Fruit fly (Drosophila melanogaster) whole organism, embryonic: ENCODE results near the gene CG31551.

Source experiments
- CG1024 ChIP-seq: fragments of 200-800 bp; sonication (Bioruptor generic); IDR thresholded peaks from 2 replicates; pipeline ENCODE4 v1.3.6; 2022; ENCODE audit warnings: missing biosample characterization, missing genetic modification characterization
- CG10321 ChIP-seq: fragments of 200-800 bp; sonication (Bioruptor generic); IDR thresholded peaks from 2 replicates; pipeline ENCODE4 v1.3.6; 2022; ENCODE audit warnings: missing biosample characterization, missing genetic modification characterization
- CG11247 ChIP-seq: fragments of 200-800 bp; sonication (Bioruptor generic); IDR thresholded peaks from 2 replicates; pipeline ENCODE4 v1.3.6; 2022; ENCODE audit warnings: missing biosample characterization, missing genetic modification characterization
- CG12659 ChIP-seq: fragments of 200-800 bp; sonication (Bioruptor generic); optimal IDR thresholded peaks from 3 replicates; lab custom pipeline; 2017; ENCODE audit warnings: mild to moderate bottlenecking, missing biosample characterization, missing genetic modification reagents, missing genetic modification characterization
- CG13424 ChIP-seq: fragments of 200-800 bp; sonication (Bioruptor generic); optimal IDR thresholded peaks from 2 replicates; lab custom pipeline; 2019; ENCODE audit warnings: missing biosample characterization, mild to moderate bottlenecking, missing genetic modification characterization, moderate library complexity
- CG13894 ChIP-seq: fragments of 200-800 bp; sonication (Bioruptor generic); optimal IDR thresholded peaks from 3 replicates; lab custom pipeline; 2018; ENCODE audit warnings: missing biosample characterization, mild to moderate bottlenecking, missing genetic modification characterization, moderate library complexity
- CG14860 ChIP-seq: fragments of 200-800 bp; sonication (Bioruptor generic); IDR thresholded peaks from 3 replicates; pipeline ENCODE4 v1.3.6; 2022; ENCODE audit warnings: missing biosample characterization, missing genetic modification characterization; ENCODE audit not compliant: partially characterized antibody
- CG17612 ChIP-seq: fragments of 200-800 bp; sonication (Bioruptor generic); IDR thresholded peaks from 2 replicates; pipeline ENCODE4 v1.3.6; 2022; ENCODE audit warnings: missing biosample characterization, missing genetic modification characterization
- CG1792 ChIP-seq: fragments of 200-800 bp; sonication (Bioruptor generic); optimal IDR thresholded peaks from 2 replicates; lab custom pipeline; 2016; ENCODE audit warnings: missing biosample characterization, missing genetic modification characterization
- CG5180 ChIP-seq: fragments of 200-800 bp; sonication (Bioruptor generic); optimal IDR thresholded peaks from 3 replicates; lab custom pipeline; 2017; ENCODE audit warnings: missing biosample characterization, missing genetic modification characterization, mild to moderate bottlenecking, moderate library complexity, missing genetic modification reagents
- CG6654 ChIP-seq: fragments of 200-800 bp; sonication (Bioruptor generic); optimal IDR thresholded peaks from 2 replicates; lab custom pipeline; 2017; ENCODE audit warnings: missing biosample characterization, mild to moderate bottlenecking, missing genetic modification characterization
- CG6683 ChIP-seq: fragments of 200-800 bp; sonication (Bioruptor generic); optimal IDR thresholded peaks from 2 replicates; lab custom pipeline; 2017; ENCODE audit warnings: missing biosample characterization, mild to moderate bottlenecking, missing genetic modification characterization, missing genetic modification reagents
- CG7745 ChIP-seq: fragments of 200-800 bp; sonication (Bioruptor generic); optimal IDR thresholded peaks from 2 replicates; lab custom pipeline; 2018; ENCODE audit warnings: missing biosample characterization, mild to moderate bottlenecking, missing genetic modification characterization, moderate library complexity
- CG7839 ChIP-seq: fragments of 200-800 bp; sonication (Bioruptor generic); optimal IDR thresholded peaks from 3 replicates; lab custom pipeline; 2018; ENCODE audit warnings: missing biosample characterization, mild to moderate bottlenecking, missing genetic modification characterization, moderate library complexity
- CG8281 ChIP-seq: fragments of 200-800 bp; sonication (Bioruptor generic); optimal IDR thresholded peaks from 2 replicates; lab custom pipeline; 2018; ENCODE audit warnings: missing biosample characterization, mild to moderate bottlenecking, missing genetic modification characterization, moderate library complexity
- CG8290 ChIP-seq, 3 experiments: fragments of 200-800 bp; sonication (Bioruptor generic); optimal IDR thresholded peaks; 2 replicates each; lab custom pipeline; 2016 to 2019; ENCODE audit warnings: missing biosample characterization in 3 of 3, missing genetic modification characterization in 3 of 3, mild to moderate bottlenecking in 2 of 3, moderate library complexity in 1 of 3
- CG8359 ChIP-seq: fragments of 200-800 bp; sonication (Bioruptor generic); optimal IDR thresholded peaks from 2 replicates; lab custom pipeline; 2017; ENCODE audit warnings: missing biosample characterization, mild to moderate bottlenecking, missing genetic modification characterization, borderline replicate concordance
- CG9876 ChIP-seq: fragments of 200-800 bp; sonication (Bioruptor generic); optimal IDR thresholded peaks from 2 replicates; lab custom pipeline; 2016; ENCODE audit warnings: missing biosample characterization, missing genetic modification characterization
- Deaf1 ChIP-seq: fragments of 200-800 bp; optimal IDR thresholded peaks from 3 replicates; lab custom pipeline; 2019; ENCODE audit warnings: missing biosample characterization, mild to moderate bottlenecking, missing genetic modification characterization, moderate library complexity
- Dfd ChIP-seq, 2 experiments: fragments of >200 bp; optimal IDR thresholded peaks; 2 replicates each; lab custom pipeline; 2017; ENCODE audit warnings: missing biosample characterization in 2 of 2, missing genetic modification characterization in 2 of 2
- Dp ChIP-seq: fragments of 200-800 bp; sonication (Bioruptor generic); optimal IDR thresholded peaks from 2 replicates; lab custom pipeline; 2018; ENCODE audit warnings: missing biosample characterization, mild to moderate bottlenecking, missing genetic modification characterization, moderate library complexity
- Hmx ChIP-seq: fragments of 200-800 bp; sonication (Bioruptor generic); optimal IDR thresholded peaks from 2 replicates; lab custom pipeline; 2016; ENCODE audit warnings: missing biosample characterization, missing genetic modification characterization
- MTF-1 ChIP-seq: fragments of 200-800 bp; sonication (Bioruptor generic); optimal IDR thresholded peaks from 2 replicates; lab custom pipeline; 2018; ENCODE audit warnings: missing biosample characterization, mild to moderate bottlenecking, missing genetic modification characterization, borderline replicate concordance
- Max ChIP-seq: fragments of 200-800 bp; sonication (Bioruptor generic); optimal IDR thresholded peaks from 2 replicates; lab custom pipeline; 2016; ENCODE audit warnings: missing biosample characterization, mild to moderate bottlenecking, missing genetic modification characterization
- NC2α ChIP-seq: fragments of 200-800 bp; sonication (Bioruptor generic); optimal IDR thresholded peaks from 2 replicates; lab custom pipeline; 2016; ENCODE audit warnings: missing biosample characterization, missing genetic modification characterization
- Nf-YA ChIP-seq: fragments of 200-800 bp; sonication (Bioruptor generic); IDR thresholded peaks from 2 replicates; pipeline ENCODE4 v1.3.6; 2022; ENCODE audit warnings: missing biosample characterization, missing genetic modification characterization
- PHDP ChIP-seq: fragments of 200-800 bp; sonication (Bioruptor generic); optimal IDR thresholded peaks from 3 replicates; lab custom pipeline; 2018; ENCODE audit warnings: missing biosample characterization, mild to moderate bottlenecking, missing genetic modification characterization, moderate library complexity
- Sox100B ChIP-seq: fragments of 200-800 bp; sonication (Bioruptor generic); optimal IDR thresholded peaks from 3 replicates; lab custom pipeline; 2018; ENCODE audit warnings: missing biosample characterization, mild to moderate bottlenecking, missing genetic modification characterization
- Ssrp ChIP-seq: fragments of 200-800 bp; sonication (Bioruptor generic); optimal IDR thresholded peaks from 2 replicates; lab custom pipeline; 2018; ENCODE audit warnings: missing biosample characterization, mild to moderate bottlenecking, missing genetic modification characterization, moderate library complexity
- Stat92E ChIP-seq, 3 experiments: fragments of >200 bp in 2 of 3; fragments of 200-800 bp in 1 of 3; sonication (Bioruptor generic) in 1 of 3; optimal IDR thresholded peaks; 2 replicates each; lab custom pipeline; 2017 to 2019; ENCODE audit warnings: missing biosample characterization in 3 of 3, missing genetic modification characterization in 3 of 3, mild to moderate bottlenecking in 1 of 3, moderate library complexity in 1 of 3
- Usf ChIP-seq: fragments of 200-800 bp; sonication (Bioruptor generic); optimal IDR thresholded peaks from 2 replicates; lab custom pipeline; 2017; ENCODE audit warnings: missing genotype, missing biosample characterization, missing genetic modification characterization
- Vsx1 ChIP-seq: fragments of 200-800 bp; sonication (Bioruptor generic); optimal IDR thresholded peaks from 2 replicates; lab custom pipeline; 2017; ENCODE audit warnings: missing biosample characterization, mild to moderate bottlenecking, missing genetic modification characterization, missing genetic modification reagents
- bcd ChIP-seq: fragments of 200-800 bp; sonication (Bioruptor generic); optimal IDR thresholded peaks from 2 replicates; lab custom pipeline; 2017; ENCODE audit warnings: missing biosample characterization, mild to moderate bottlenecking, missing genetic modification characterization
- btn ChIP-seq: fragments of 200-800 bp; sonication (Bioruptor generic); optimal IDR thresholded peaks from 2 replicates; lab custom pipeline; 2016; ENCODE audit warnings: missing biosample characterization, missing genetic modification characterization
- chinmo ChIP-seq: fragments of 200-800 bp; sonication (Bioruptor generic); IDR thresholded peaks from 4 replicates; pipeline ENCODE4 v1.3.6; 2022; ENCODE audit warnings: missing biosample characterization, missing genetic modification characterization; ENCODE audit not compliant: partially characterized antibody
- crp ChIP-seq, 2 experiments: fragments of 200-800 bp; sonication (Bioruptor generic); optimal IDR thresholded peaks; 2 replicates in 1 of 2; 3 replicates in 1 of 2; lab custom pipeline; 2017; ENCODE audit warnings: missing biosample characterization in 2 of 2, missing genetic modification characterization in 2 of 2, mild to moderate bottlenecking in 1 of 2, moderate library complexity in 1 of 2
- dimm ChIP-seq: fragments of 200-800 bp; sonication (Bioruptor generic); IDR thresholded peaks from 2 replicates; pipeline ENCODE4 v1.3.6; 2022; ENCODE audit warnings: missing biosample characterization, missing genetic modification characterization
- eyg ChIP-seq: fragments of 200-800 bp; sonication (Bioruptor generic); optimal IDR thresholded peaks from 3 replicates; lab custom pipeline; 2016; ENCODE audit warnings: missing biosample characterization, missing genetic modification characterization
- gsb-n ChIP-seq: fragments of 200-800 bp; sonication (Bioruptor generic); optimal IDR thresholded peaks from 3 replicates; lab custom pipeline; 2018; ENCODE audit warnings: missing biosample characterization, mild to moderate bottlenecking, missing genetic modification characterization
- hbn ChIP-seq: fragments of 200-800 bp; sonication (Bioruptor generic); IDR thresholded peaks from 2 replicates; pipeline ENCODE4 v1.3.6; 2022; ENCODE audit warnings: missing biosample characterization, missing genetic modification characterization; ENCODE audit not compliant: partially characterized antibody
- jigr1 ChIP-seq: fragments of 200-800 bp; sonication (Bioruptor generic); IDR thresholded peaks from 3 replicates; pipeline ENCODE4 v1.3.6; 2022; ENCODE audit warnings: missing biosample characterization, missing genetic modification characterization
- maf-S ChIP-seq: fragments of 200-800 bp; sonication (Bioruptor generic); optimal IDR thresholded peaks from 2 replicates; lab custom pipeline; 2016; ENCODE audit warnings: missing biosample characterization, missing genetic modification characterization
- schlank ChIP-seq: fragments of 200-800 bp; sonication (Bioruptor generic); optimal IDR thresholded peaks from 2 replicates; lab custom pipeline; 2018; ENCODE audit warnings: missing biosample characterization, mild to moderate bottlenecking, missing genetic modification characterization
- stc ChIP-seq: fragments of 200-800 bp; sonication (Bioruptor generic); IDR thresholded peaks from 2 replicates; pipeline ENCODE4 v1.3.6; 2022; ENCODE audit warnings: missing biosample characterization, missing genetic modification characterization
- tna ChIP-seq: fragments of 200-800 bp; sonication (Bioruptor generic); IDR thresholded peaks from 2 replicates; pipeline ENCODE4 v1.3.6; 2022; ENCODE audit warnings: missing biosample characterization, missing genetic modification characterization; ENCODE audit not compliant: partially characterized antibody
- vfl ChIP-seq: fragments of 200-800 bp; sonication (Bioruptor generic); optimal IDR thresholded peaks from 2 replicates; lab custom pipeline; 2016; ENCODE audit warnings: missing biosample characterization, missing genetic modification characterization
- wdn ChIP-seq: fragments of 200-800 bp; sonication (Bioruptor generic); IDR thresholded peaks from 2 replicates; pipeline ENCODE4 v1.3.6; 2022; ENCODE audit warnings: missing biosample characterization, missing genetic modification characterization

CG31551 gene

DNA sequence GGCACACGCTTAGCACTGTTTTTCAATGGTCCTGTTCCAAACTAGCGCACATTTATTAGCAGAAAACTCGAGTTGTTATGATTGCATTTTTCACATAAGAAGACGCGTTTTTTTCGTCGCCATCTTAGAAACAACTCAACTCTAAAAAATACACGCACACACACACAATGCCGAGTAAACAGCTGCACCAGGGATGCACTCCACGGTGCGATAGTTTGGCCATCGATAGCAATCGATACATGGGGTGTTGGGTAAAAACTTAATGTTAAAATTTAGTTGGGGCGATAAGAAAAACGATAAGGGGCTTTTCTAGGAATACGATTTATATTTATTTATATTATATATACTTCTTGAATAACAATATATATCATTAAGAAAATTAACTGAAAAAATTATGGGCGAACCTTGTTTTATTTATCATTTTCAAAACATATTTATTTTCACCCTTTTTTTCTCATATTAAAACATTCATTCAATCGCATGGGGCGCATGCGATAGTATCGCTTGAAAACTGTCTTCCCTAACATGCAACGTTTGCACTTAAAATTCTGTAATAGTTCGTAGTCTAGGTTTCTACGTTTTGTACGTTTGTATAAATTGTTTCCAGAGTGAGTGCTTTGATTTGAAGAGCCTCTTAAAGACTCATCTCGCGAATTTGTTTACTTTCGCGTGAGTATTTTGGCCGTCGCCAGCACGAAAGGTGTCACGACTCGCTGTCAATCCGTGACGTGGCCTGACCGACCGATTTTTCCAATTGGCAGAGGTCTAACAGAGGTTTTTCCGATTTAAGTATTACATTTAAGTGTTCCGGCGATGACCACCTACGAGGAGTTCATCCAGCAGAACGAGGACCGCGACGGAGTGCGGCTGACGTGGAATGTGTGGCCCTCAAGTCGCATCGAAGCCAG, 21.2 kb downstream of the CG31551 start, which contains the start of the genes MTA1-like and Sec23 (continued):
- TF ChIP-seq CG12659 (GFP tag; lab: Kevin White, UChicago) (peak; percentile 87), Ssrp (peak; percentile 36), Hmx (no peak), CG10321 (GFP tag; lab: Robert Waterston, UW) (no peak), Max (peak; percentile 50), wdn (GFP tag; lab: Robert Waterston, UW) (no peak), PHDP (peak; percentile 48), chinmo (GFP tag; lab: Robert Waterston, UW) (peak; percentile 96), jigr1 (GFP tag; lab: Robert Waterston, UW) (peak; percentile 79; the same call in 2 of the 3 replicates), stc (GFP tag; lab: Robert Waterston, UW) (no peak), maf-S (GFP tag; lab: Kevin White, UChicago) (no peak), CG14860 (GFP tag; lab: Robert Waterston, UW) (peak; percentile 95), CG7745 (tag; lab: Kevin White, UChicago) (no peak), Stat92E (GFP tag; optimal IDR thresholded peaks at IDR 0.05; lab: Kevin White, UChicago) (peak in 1 of 3 experiments; percentile 48), Usf (peak; percentile 6), MTF-1 (GFP tag; lab: Kevin White, UChicago) (no peak), eyg (GFP tag; lab: Kevin White, UChicago) (no peak), btn (GFP tag; lab: Kevin White, UChicago) (no peak), crp (GFP tag; optimal IDR thresholded peaks at IDR 0.05; lab: Kevin White, UChicago) (peak in 1 of 2 experiments; percentile 81), vfl (GFP tag; lab: Kevin White, UChicago) (no peak), Vsx1 (GFP tag; lab: Kevin White, UChicago) (peak; percentile 37), Sox100B (GFP tag; lab: Kevin White, UChicago) (peak; percentile 67), hbn (GFP tag; lab: Robert Waterston, UW) (peak; percentile 88), CG8290 (GFP tag; optimal IDR thresholded peaks at IDR 0.05; lab: Kevin White, UChicago) (peak; percentile 45), CG8290 (tag; optimal IDR thresholded peaks at IDR 0.05; lab: Kevin White, UChicago) (peak; percentile 29 to 49), bcd (GFP tag; lab: Kevin White, UChicago) (peak; percentile 34), CG13424 (peak; percentile 68), CG13894 (peak; percentile 37), gsb-n (tag; lab: Kevin White, UChicago) (peak; percentile 25), CG6683 (no peak), CG17612 (GFP tag; lab: Robert Waterston, UW) (no peak), CG1024 (GFP tag; lab: Robert Waterston, UW) (no peak), CG6654 (no peak), CG1792 (no peak), CG8281 (tag; lab: Kevin White, UChicago) (no peak), CG7839 (tag; lab: Kevin White, UChicago) (peak; percentile 68), Dfd (GFP tag; optimal IDR thresholded peaks at IDR 0.05; lab: Kevin White, UChicago) (no peak), Deaf1 (tag; lab: Kevin White, UChicago) (peak; percentile 19), Nf-YA (no peak), CG8359 (GFP tag; lab: Kevin White, UChicago) (no peak), NC2α (GFP tag; lab: Kevin White, UChicago) (no peak), tna (GFP tag; lab: Robert Waterston, UW) (peak; percentile 80), CG9876 (GFP tag; lab: Kevin White, UChicago) (no peak), CG5180 (no peak), dimm (GFP tag; lab: Robert Waterston, UW) (no peak), CG11247 (GFP tag; lab: Robert Waterston, UW) (no peak), schlank (tag; lab: Kevin White, UChicago) (no peak), Dp (GFP tag; lab: Kevin White, UChicago) (peak; percentile 5)
